Worm (Caenorhabditis elegans): Measurements from ENCODE around the gene let-711.

The let-711 gene

DNA sequence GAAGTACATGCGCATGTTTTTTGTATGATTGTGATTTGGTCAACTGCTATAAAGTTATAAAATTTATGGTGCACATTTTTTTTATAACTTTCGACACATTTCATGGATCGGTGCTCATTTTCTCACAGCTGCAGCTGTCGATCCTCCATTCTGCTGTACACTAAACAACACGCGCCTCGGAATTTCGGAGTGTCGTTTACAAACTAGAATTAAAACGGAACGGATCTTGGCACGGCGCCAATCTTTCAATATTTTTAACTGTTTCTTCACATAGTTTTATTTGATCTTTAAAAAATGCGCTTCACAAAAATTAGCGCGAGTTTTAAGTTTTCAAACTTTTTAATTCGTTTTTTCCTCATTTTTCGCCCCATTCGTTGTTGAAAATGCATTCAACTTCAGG, at the start of gene let-711:
Gene let-711, plus strand, starts transcription at position 337 of the 400 bp plus-strand sequence.
- no peak for TF ChIP-seq unc-62 (GFP tag; optimal IDR thresholded peaks at IDR 0.05)

ce11 chrIII:6897587-6898064, 48.9 kb upstream of the let-711 start, which contains the start of gene T07E3.4:
Gene T07E3.4, plus strand, starts transcription at chrIII:6898014.
- TF ChIP-seq unc-62 (GFP tag; optimal IDR thresholded peaks at IDR 0.05) = no peak

DNA sequence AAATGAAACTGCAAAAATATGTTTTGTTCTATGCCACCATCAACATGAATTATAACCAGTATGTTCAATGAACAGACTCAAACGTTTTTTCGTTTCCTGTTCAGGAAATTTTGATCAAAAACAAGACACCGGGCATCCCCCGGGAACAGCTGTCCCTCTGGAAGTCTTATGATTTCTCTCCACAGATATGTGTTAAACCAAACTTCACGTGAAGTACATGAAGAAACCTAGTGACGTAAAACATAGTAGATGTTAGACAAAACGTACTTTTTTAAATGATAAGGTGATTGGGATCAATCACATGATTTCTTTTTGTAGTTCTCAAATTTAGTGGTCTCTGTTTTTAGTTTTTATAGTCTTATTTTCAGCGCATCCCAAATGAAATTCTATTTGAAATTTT, 48.0 kb upstream of the let-711 start:
- TF ChIP-seq unc-62 (GFP tag; optimal IDR thresholded peaks at IDR 0.05) = no peak

DNA sequence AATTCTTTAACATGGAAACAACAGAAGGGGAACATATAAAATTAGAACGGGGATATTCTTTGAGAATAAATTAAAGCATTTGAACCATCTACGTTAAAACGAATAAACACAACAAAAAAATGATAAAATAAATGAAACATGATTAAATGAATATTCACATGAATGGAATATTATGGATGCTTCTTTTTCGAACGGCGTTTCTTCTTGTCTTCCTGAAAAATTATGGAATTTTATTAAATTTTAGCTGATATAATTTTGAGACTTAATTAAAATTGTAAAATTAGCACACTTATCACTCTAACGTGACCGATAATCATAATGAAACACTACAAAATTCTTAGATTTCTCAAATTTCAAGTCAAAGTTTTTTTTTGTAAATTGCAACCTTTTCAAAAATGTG, 45.9 kb upstream of the let-711 start:
- no peak for TF ChIP-seq unc-62 (GFP tag; optimal IDR thresholded peaks at IDR 0.05)

- no peak for TF ChIP-seq unc-62 (GFP tag; optimal IDR thresholded peaks at IDR 0.05)
These were observed 43.2 kb upstream of the let-711 start, which contains the start of the genes brc-2 and T07E3.3 for ce11 chrIII:6903056-6903977. Gene brc-2, minus strand, starts transcription at chrIII:6903106. Gene T07E3.3, plus strand, starts transcription at chrIII:6903877.

- no peak for TF ChIP-seq unc-62 (GFP tag; optimal IDR thresholded peaks at IDR 0.05)
These were observed 42.0 kb upstream of the let-711 start for ce11 chrIII:6904468-6904867.

- TF ChIP-seq unc-62 (GFP tag; optimal IDR thresholded peaks at IDR 0.05) = no peak
These were observed 40.1 kb upstream of the let-711 start, which contains the start of gene T07E3.2 for ce11 chrIII:6906409-6906808. Gene T07E3.2, plus strand, starts transcription at chrIII:6906709.

ce11 chrIII:6912381-6912780, 34.1 kb upstream of the let-711 start, which contains the start of gene pdf-1:
Gene pdf-1, minus strand, starts transcription at chrIII:6912481.
- no peak for TF ChIP-seq unc-62 (GFP tag; optimal IDR thresholded peaks at IDR 0.05)

DNA sequence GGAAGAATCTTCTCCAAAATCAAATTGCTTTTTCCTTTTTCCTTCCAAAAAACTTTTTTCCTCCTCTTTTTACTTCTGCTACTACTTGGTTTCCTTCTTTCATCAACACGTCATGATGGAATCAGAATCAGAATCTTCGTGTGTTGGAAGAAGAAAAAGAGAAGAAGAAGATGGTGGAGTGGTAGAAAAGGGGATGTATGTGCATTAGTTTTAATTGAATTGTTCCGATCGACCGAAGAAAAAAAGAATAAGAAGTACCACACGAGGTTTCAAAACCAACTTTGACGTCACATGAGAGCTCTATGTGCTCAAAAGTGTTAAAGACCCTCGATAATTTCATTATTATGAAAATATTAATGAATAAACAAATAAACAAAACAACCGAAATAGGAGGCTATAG, 31.7 kb upstream of the let-711 start:
- no peak for TF ChIP-seq unc-62 (GFP tag; optimal IDR thresholded peaks at IDR 0.05)

DNA sequence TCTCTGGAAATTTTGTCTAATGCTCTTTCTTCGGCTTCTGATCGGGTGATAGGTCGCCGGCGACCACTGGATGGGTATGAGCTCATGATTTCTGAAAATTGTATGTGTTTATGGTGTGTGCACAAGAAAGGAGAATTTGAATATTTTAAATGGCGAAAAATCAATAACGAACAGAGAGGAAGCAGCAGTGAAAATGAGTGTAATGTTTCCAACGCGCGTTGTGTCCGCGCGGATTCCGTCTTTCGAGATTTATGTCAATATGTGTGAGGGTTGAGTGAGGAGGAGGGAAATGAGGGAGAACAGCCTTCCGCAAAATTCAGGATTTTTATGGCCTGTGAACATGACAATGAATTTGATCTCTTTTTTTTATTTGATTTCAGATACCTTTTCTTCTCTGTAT, 17.8 kb upstream of the let-711 start, which contains the start of gene flap-1:
Gene flap-1, minus strand, starts transcription at position 101 of the 400 bp plus-strand sequence.
- TF ChIP-seq unc-62 (GFP tag; optimal IDR thresholded peaks at IDR 0.05) = no peak

DNA sequence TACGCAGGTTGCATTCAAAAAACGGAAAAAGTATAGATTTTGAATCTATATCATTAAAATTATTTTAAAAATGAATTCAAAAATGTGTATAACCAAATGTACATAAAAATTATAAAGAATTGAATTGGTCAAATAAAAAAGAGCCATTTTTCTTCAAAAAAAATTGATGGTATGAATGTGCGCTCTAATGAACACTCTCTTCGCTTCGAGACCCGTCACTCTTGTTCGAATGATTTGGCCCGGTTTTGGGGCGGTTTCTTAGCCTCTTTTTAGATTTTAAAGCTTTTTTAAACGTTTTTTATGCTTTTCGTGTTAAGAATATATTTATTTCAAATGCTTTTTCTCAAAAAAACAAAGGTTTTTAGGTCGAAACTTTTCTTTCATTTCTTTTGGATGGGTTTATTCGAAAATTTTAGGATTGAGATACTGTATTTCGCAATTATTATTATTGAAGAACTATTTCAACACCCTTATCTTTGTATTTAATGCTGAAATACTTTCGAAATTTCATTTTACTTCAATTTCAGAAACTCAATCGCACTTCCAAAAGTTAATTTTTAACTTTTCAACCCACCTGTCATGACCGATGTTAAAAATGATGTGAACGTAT, 16.9 kb upstream of the let-711 start, which contains the start of gene inf-1:
Gene inf-1, plus strand, starts transcription at position 577 of the 610 bp plus-strand sequence.
- no peak for TF ChIP-seq unc-62 (GFP tag; optimal IDR thresholded peaks at IDR 0.05)

ce11 chrIII:6931896-6932295, 14.6 kb upstream of the let-711 start, which contains the start of gene byn-1:
Gene byn-1, plus strand, starts transcription at chrIII:6932001.
- TF ChIP-seq unc-62 (GFP tag; optimal IDR thresholded peaks at IDR 0.05) = no peak

DNA sequence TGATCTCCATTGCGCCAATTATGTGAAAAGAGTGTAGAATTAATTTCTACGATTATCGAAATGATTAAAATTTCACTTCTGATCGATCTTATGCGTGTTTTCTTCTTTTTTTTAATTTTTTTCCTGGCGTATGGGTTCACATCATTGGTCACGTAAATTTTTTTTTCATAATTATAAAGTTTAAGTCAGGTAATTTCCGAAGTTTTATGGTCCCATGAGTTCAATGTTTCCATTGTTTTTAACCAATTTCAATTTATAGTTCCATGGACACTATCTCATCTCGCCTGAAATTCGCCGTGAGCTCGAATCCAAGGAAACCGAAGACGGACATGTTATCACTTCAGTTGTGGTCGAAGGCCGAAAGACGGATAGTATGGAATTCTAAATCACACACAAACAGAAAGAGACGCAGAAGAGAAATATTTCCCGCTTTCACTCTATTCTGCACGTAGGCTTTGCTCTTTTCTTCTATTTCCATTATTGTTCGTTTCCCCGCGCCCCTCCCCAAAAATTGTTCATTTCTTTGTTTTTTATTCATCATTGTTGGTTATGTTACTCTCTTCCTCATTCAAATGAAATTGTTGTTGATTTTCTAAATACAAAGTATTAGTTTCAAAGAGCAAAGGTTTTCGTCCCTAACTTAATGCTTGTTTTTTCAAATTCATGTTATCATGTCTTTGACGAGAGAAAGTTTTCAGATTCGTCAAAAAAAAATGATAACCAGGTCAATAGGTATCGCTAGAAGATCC, 11.1 kb upstream of the let-711 start, which contains the start of the genes F57B9.8 and coq-2:
Gene F57B9.8, minus strand, starts transcription at position 51 of the 749 bp plus-strand sequence.
Gene coq-2, plus strand, starts transcription at position 699 of the 749 bp plus-strand sequence.
- TF ChIP-seq unc-62 (GFP tag; optimal IDR thresholded peaks at IDR 0.05) = no peak

ce11 chrIII:6939523-6939922, 7.0 kb upstream of the let-711 start, which contains the start of gene F57B9.3:
Gene F57B9.3, plus strand, starts transcription at chrIII:6939823.
- no peak for TF ChIP-seq unc-62 (GFP tag; optimal IDR thresholded peaks at IDR 0.05)

DNA sequence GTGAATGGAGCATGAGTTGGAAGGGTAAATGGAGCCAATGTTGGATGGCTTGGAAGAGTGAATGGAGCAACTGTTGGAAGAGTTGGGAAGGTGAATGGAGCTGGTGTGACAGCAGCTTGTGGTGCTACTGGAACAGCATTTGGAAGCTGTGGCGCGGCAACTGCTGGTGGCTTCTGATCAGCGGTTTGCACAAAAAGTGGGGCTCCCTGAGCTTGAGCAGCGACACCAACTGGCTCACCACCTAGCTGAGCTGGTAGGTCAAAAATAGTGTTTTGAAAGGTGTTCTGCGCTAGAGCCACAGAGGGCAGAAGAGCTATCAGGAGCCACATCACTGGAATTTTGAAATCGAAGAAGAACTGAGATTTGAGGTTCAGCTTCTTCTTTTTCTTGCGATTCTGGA, 1.2 kb upstream of the let-711 start:
- TF ChIP-seq unc-62 (GFP tag; optimal IDR thresholded peaks at IDR 0.05) = no peak
